Worm (Caenorhabditis elegans) whole organism, L1 larva: ENCODE data around the gene Y6E2A.1.

Experiments
- C04F5.9 ChIP-seq: sonication (generic microtip); optimal IDR thresholded peaks from 2 replicates; lab custom pipeline; 2016; ENCODE audit warnings: missing genetic modification characterization, missing compliant biosample characterization
- C16A3.4 ChIP-seq: fragments of 150-350 bp; optimal IDR thresholded peaks from 2 replicates; lab custom pipeline; 2014; ENCODE audit warnings: missing biosample characterization, missing genetic modification characterization
- Y116A8C.19 ChIP-seq: sonication (generic microtip); optimal IDR thresholded peaks from 2 replicates; lab custom pipeline; 2016; ENCODE audit warnings: missing compliant biosample characterization, missing genetic modification characterization, borderline replicate concordance
- alr-1 ChIP-seq: fragments of 200-800 bp; sonication (Bioruptor generic); optimal IDR thresholded peaks from 2 replicates; lab custom pipeline; 2018; ENCODE audit warnings: borderline replicate concordance, mild to moderate bottlenecking, missing genetic modification characterization, missing compliant biosample characterization
- aly-2 ChIP-seq: fragments of 150-350 bp; optimal IDR thresholded peaks from 2 replicates; lab custom pipeline; 2014; ENCODE audit warnings: missing biosample characterization, missing genetic modification characterization
- blmp-1 ChIP-seq: fragments of 150-350 bp; optimal IDR thresholded peaks from 2 replicates; lab custom pipeline; 2014; ENCODE audit warnings: missing biosample characterization, missing genetic modification characterization
- efl-1 ChIP-seq, 4 experiments: fragments of 150-350 bp; optimal IDR thresholded peaks in 3 of 4; peaks in 1 of 4; 1 replicate in 1 of 4; 2 replicates in 3 of 4; lab custom pipeline; 2014; ENCODE audit warnings: missing biosample characterization in 2 of 4, missing genetic modification characterization in 2 of 4, missing genetic modification reagents in 2 of 4
- efl-3 ChIP-seq: fragments of 200-800 bp; sonication (Bioruptor generic); optimal IDR thresholded peaks from 2 replicates; lab custom pipeline; 2018; ENCODE audit warnings: mild to moderate bottlenecking, missing genetic modification characterization, missing compliant biosample characterization
- elt-2 ChIP-seq: sonication (generic microtip); optimal IDR thresholded peaks from 2 replicates; lab custom pipeline; 2016; ENCODE audit warnings: missing genetic modification characterization, mild to moderate bottlenecking, inconsistent platforms, missing compliant biosample characterization, missing genetic modification reagents
- elt-3 ChIP-seq, 6 experiments: fragments of 150-350 bp in 1 of 6; sonication (generic microtip); optimal IDR thresholded peaks; 2 replicates each; lab custom pipeline; 2017 to 2018; ENCODE audit warnings: missing biosample characterization in 6 of 6, missing genetic modification characterization in 6 of 6, inconsistent platforms in 1 of 6
- fos-1 ChIP-seq: fragments of 150-350 bp; optimal IDR thresholded peaks from 2 replicates; lab custom pipeline; 2014; ENCODE audit warnings: missing biosample characterization, missing genetic modification characterization
- hlh-4 ChIP-seq: sonication (generic microtip); optimal IDR thresholded peaks from 2 replicates; lab custom pipeline; 2016; ENCODE audit warnings: mild to moderate bottlenecking, missing genetic modification characterization, missing compliant biosample characterization
- irx-1 ChIP-seq: sonication (generic microtip); optimal IDR thresholded peaks from 2 replicates; lab custom pipeline; 2016; ENCODE audit warnings: missing genetic modification characterization, missing compliant biosample characterization
- lin-14 ChIP-seq: fragments of 200-800 bp; sonication (Bioruptor generic); optimal IDR thresholded peaks from 2 replicates; lab custom pipeline; 2018; ENCODE audit warnings: mild to moderate bottlenecking, missing genetic modification characterization, moderate library complexity, missing compliant biosample characterization
- lin-15B ChIP-seq: fragments of 150-350 bp; sonication (generic microtip); optimal IDR thresholded peaks from 3 replicates; lab custom pipeline; 2014; ENCODE audit warnings: missing biosample characterization, missing genetic modification characterization
- lir-3 ChIP-seq: sonication (generic microtip); optimal IDR thresholded peaks from 2 replicates; lab custom pipeline; 2016; ENCODE audit warnings: mild to moderate bottlenecking, missing genetic modification characterization, moderate library complexity, missing compliant biosample characterization; ENCODE audit not compliant: poor library complexity
- lsy-2 ChIP-seq, 2 experiments: fragments of 150-350 bp; optimal IDR thresholded peaks; 2 replicates each; lab custom pipeline; 2014; ENCODE audit warnings: missing biosample characterization in 2 of 2, missing genetic modification characterization in 2 of 2
- mef-2 ChIP-seq: fragments of 150-350 bp; optimal IDR thresholded peaks from 2 replicates; lab custom pipeline; 2014; ENCODE audit warnings: missing biosample characterization, missing genetic modification characterization
- mep-1 ChIP-seq: fragments of 150-350 bp; optimal IDR thresholded peaks from 2 replicates; lab custom pipeline; 2014; ENCODE audit warnings: missing biosample characterization, missing genetic modification characterization
- nhr-11 ChIP-seq: fragments of 150-350 bp; optimal IDR thresholded peaks from 2 replicates; lab custom pipeline; 2014; ENCODE audit warnings: missing biosample characterization, missing genetic modification characterization
- nhr-12 ChIP-seq: sonication (generic microtip); optimal IDR thresholded peaks from 2 replicates; lab custom pipeline; 2017; ENCODE audit warnings: missing biosample characterization, missing genetic modification characterization
- nhr-19 ChIP-seq: fragments of 200-800 bp; sonication (Bioruptor generic); conservative IDR thresholded peaks from 2 replicates; pipeline ENCODE4 v1.3.6; 2022; ENCODE audit warnings: missing genetic modification characterization, missing compliant biosample characterization
- nhr-20 ChIP-seq: sonication (generic microtip); optimal IDR thresholded peaks from 2 replicates; lab custom pipeline; 2016; ENCODE audit warnings: mild to moderate bottlenecking, missing genetic modification characterization, missing compliant biosample characterization
- nhr-237 ChIP-seq: fragments of 150-350 bp; optimal IDR thresholded peaks from 2 replicates; lab custom pipeline; 2014; ENCODE audit warnings: missing biosample characterization, missing genetic modification characterization
- nhr-71 ChIP-seq: sonication (generic microtip); optimal IDR thresholded peaks from 2 replicates; lab custom pipeline; 2016; ENCODE audit warnings: mild to moderate bottlenecking, missing genetic modification characterization, moderate library complexity, missing compliant biosample characterization
- nhr-85 ChIP-seq: sonication (generic microtip); peaks from one replicate; lab custom pipeline; 2016; ENCODE audit warnings: missing genetic modification characterization, inconsistent platforms, missing compliant biosample characterization
- nhr-90 ChIP-seq: sonication (generic microtip); optimal IDR thresholded peaks from 2 replicates; lab custom pipeline; 2016; ENCODE audit warnings: mild to moderate bottlenecking, missing genetic modification characterization, missing compliant biosample characterization; ENCODE audit not compliant: poor library complexity
- pag-3 ChIP-seq: sonication (generic microtip); optimal IDR thresholded peaks from 2 replicates; lab custom pipeline; 2017; ENCODE audit warnings: missing genetic modification characterization, mild to moderate bottlenecking, missing compliant biosample characterization, antibody characterized with exemption, borderline replicate concordance; ENCODE audit not compliant: insufficient read depth
- skn-1 ChIP-seq: fragments of 150-350 bp; optimal IDR thresholded peaks from 2 replicates; lab custom pipeline; 2014; ENCODE audit warnings: missing biosample characterization, missing genetic modification characterization
- snpc-4 ChIP-seq: fragments of 150-350 bp; optimal IDR thresholded peaks from 2 replicates; lab custom pipeline; 2014; ENCODE audit warnings: missing biosample characterization, missing genetic modification characterization
- swsn-7 ChIP-seq: sonication (generic microtip); optimal IDR thresholded peaks from 2 replicates; lab custom pipeline; 2016; ENCODE audit warnings: missing genetic modification characterization, missing compliant biosample characterization
- tbx-2 ChIP-seq: sonication (generic microtip); optimal IDR thresholded peaks from 2 replicates; lab custom pipeline; 2016; ENCODE audit warnings: missing genetic modification characterization, missing compliant biosample characterization
- unc-30 ChIP-seq: sonication (generic microtip); optimal IDR thresholded peaks from 2 replicates; lab custom pipeline; 2017; ENCODE audit warnings: missing biosample characterization, missing genetic modification characterization
- unc-62 ChIP-seq: fragments of 150-350 bp; optimal IDR thresholded peaks from 2 replicates; lab custom pipeline; 2014; ENCODE audit warnings: missing biosample characterization, missing genetic modification reagents, missing genetic modification characterization
- xbp-1 ChIP-seq: sonication (generic microtip); optimal IDR thresholded peaks from 2 replicates; lab custom pipeline; 2016; ENCODE audit warnings: missing genetic modification characterization, missing compliant biosample characterization
- ztf-4 ChIP-seq: fragments of 150-350 bp; optimal IDR thresholded peaks from 2 replicates; lab custom pipeline; 2014; ENCODE audit warnings: missing biosample characterization, missing genetic modification characterization

The Y6E2A.1 gene

ce11 chrV:15715636-15716035, 5.3 kb upstream of the Y6E2A.1 start:
- TF ChIP-seq ztf-4 (tag; lab: Kevin White, UChicago): no peak
- TF ChIP-seq aly-2 (tag; lab: Kevin White, UChicago): no peak
- no peak for TF ChIP-seq nhr-11 (tag; lab: Kevin White, UChicago)

DNA sequence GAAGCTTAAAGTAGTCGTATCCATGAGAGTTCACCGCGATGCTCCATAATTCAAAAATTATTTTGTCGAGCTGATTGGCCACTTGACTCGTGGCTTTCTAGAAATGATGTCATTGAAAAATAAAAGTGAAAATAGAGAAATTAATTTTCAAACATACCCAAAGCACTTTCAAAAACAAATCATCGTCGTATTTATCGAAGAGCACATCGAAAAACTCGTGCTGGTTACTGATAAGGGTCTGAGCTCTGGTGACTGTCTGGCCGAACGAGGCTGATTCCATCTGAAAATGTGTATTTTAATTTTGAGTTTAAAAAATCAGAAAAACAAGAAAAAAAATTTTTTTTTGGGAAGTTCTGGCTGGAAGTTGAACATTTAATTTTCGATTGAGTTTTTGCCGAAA, 2.1 kb upstream of the Y6E2A.1 start:
- TF ChIP-seq elt-2 (tag; lab: Kevin White, UChicago) (peak; percentile 50), Y116A8C.19 (no peak), nhr-11 (tag; lab: Kevin White, UChicago) (no peak), alr-1 (tag; lab: Kevin White, UChicago) (no peak), lir-3 (tag; lab: Kevin White, UChicago) (no peak), C04F5.9 (tag; lab: Kevin White, UChicago) (no peak), efl-3 (no peak)

ce11 chrV:15711898-15712297, 1.6 kb upstream of the Y6E2A.1 start, which contains the start of gene str-101:
Gene str-101 (minus strand): TSS chrV:15711998.
- TF ChIP-seq nhr-12 (tag; lab: Kevin White, UChicago) (no peak), elt-2 (tag; lab: Kevin White, UChicago) (no peak), mep-1 (tag; lab: Kevin White, UChicago) (no peak), nhr-237 (tag; lab: Kevin White, UChicago) (no peak), lin-15B (tag; lab: Kevin White, UChicago) (no peak), blmp-1 (tag; lab: Kevin White, UChicago) (no peak), unc-62 (GFP tag; lab: Kevin White, UChicago) (no peak)

ce11 chrV:15707982-15708381, 2.3 kb downstream of the Y6E2A.1 start:
- TF ChIP-seq elt-2 (tag; lab: Kevin White, UChicago): no peak
- peak; percentile 90 for TF ChIP-seq nhr-85
- TF ChIP-seq lsy-2 (tag; optimal IDR thresholded peaks at IDR 0.05; lab: Kevin White, UChicago): peak in 1 of 2 experiments; percentile 46
- peak; percentile 54 for TF ChIP-seq pag-3
- TF ChIP-seq nhr-90 (tag; lab: Kevin White, UChicago): peak; percentile 11
- TF ChIP-seq nhr-71: peak; percentile 52
- TF ChIP-seq lin-14: peak; percentile 71
- peak; percentile 74 for TF ChIP-seq nhr-20 (tag; lab: Kevin White, UChicago)
- TF ChIP-seq efl-1 (optimal IDR thresholded peaks at IDR 0.05; lab: Kevin White, UChicago): no peak
- TF ChIP-seq efl-1 (GFP tag; optimal IDR thresholded peaks at IDR 0.05 in 1 of 2; lab: Kevin White, UChicago): peak in 1 of 2 experiments; percentile 21
- peak in 5 of 6 experiments; percentile 32 to 98 (median 74) for TF ChIP-seq elt-3 (tag; optimal IDR thresholded peaks at IDR 0.05; lab: Kevin White, UChicago)
- TF ChIP-seq nhr-19 (GFP tag; lab: Robert Waterston, UW): peak; percentile 38
- no peak for TF ChIP-seq fos-1 (tag; lab: Kevin White, UChicago)
- no peak for TF ChIP-seq tbx-2 (tag; lab: Kevin White, UChicago)
- TF ChIP-seq blmp-1 (tag; lab: Kevin White, UChicago): peak; percentile 57
- TF ChIP-seq skn-1 (tag; lab: Kevin White, UChicago): no peak
- TF ChIP-seq, all 84 proteins: peak for 11

DNA sequence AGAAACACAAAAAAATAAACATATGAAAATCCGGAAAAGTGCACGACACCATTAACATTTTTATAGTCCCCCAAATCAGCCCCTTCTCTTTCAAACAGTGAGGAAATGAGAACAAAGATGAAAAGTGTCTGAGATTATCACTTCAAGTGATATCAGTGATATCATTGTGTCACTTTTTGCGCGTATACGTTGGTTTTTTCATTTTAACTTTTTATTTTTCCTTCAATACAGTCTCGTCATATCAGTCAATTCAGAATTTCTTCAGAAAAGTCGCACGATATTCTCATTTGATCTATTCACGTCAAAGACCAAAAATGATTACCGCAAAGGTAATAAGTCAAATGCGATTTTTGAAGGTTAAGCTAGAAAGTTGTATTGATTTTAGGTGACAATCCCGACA, 5.6 kb downstream of the Y6E2A.1 start, which contains the start of gene twk-34:
Gene twk-34, plus strand, starts transcription at position 216 of the 400 bp plus-strand sequence.
- TF ChIP-seq irx-1 (tag; lab: Kevin White, UChicago): no peak
- peak; percentile 5 for TF ChIP-seq blmp-1 (tag; lab: Kevin White, UChicago)
- peak; percentile 29 for TF ChIP-seq nhr-85
- TF ChIP-seq snpc-4: no peak
- no peak for TF ChIP-seq hlh-4 (tag; lab: Kevin White, UChicago)
- TF ChIP-seq elt-3 (tag; optimal IDR thresholded peaks at IDR 0.05; lab: Kevin White, UChicago): peak in 1 of 6 experiments; percentile 51

ce11 chrV:15702263-15702662, 8.0 kb downstream of the Y6E2A.1 start, which contains the start of gene nhr-53:
Gene nhr-53 (minus strand): TSS chrV:15702363.
- TF ChIP-seq efl-1 (optimal IDR thresholded peaks at IDR 0.05; lab: Kevin White, UChicago): no peak
- peak in 1 of 2 experiments; percentile 30 for TF ChIP-seq efl-1 (GFP tag; optimal IDR thresholded peaks at IDR 0.05 in 1 of 2; lab: Kevin White, UChicago)
- TF ChIP-seq mef-2: no peak
- TF ChIP-seq lir-3 (tag; lab: Kevin White, UChicago): no peak
- no peak for TF ChIP-seq swsn-7 (tag; lab: Kevin White, UChicago)
- no peak for TF ChIP-seq unc-30
- no peak for TF ChIP-seq xbp-1 (tag; lab: Kevin White, UChicago)
- no peak for TF ChIP-seq nhr-85
- no peak for TF ChIP-seq C16A3.4 (tag; lab: Kevin White, UChicago)
